Worm (Caenorhabditis elegans): ENCODE measurements around the gene glt-3.

glt-3 gene

ce11 chrIV:10176252-10176730 is 46.2 kb downstream of the glt-3 start, which contains the start of gene rack-1:
Gene rack-1 (plus strand): TSS chrIV:10176680.
- peak; percentile 27 for TF ChIP-seq ceh-39 (tag; optimal IDR thresholded peaks at IDR 0.05)
- TF ChIP-seq ham-2 (GFP tag; optimal IDR thresholded peaks at IDR 0.05), result no peak
- TF ChIP-seq nhr-237 (tag; optimal IDR thresholded peaks at IDR 0.05), result peak; percentile 33
- peak; percentile 4 for TF ChIP-seq unc-62 (GFP tag; optimal IDR thresholded peaks at IDR 0.05)
- peak; percentile 64 for TF ChIP-seq mep-1 (tag; optimal IDR thresholded peaks at IDR 0.05)
- no peak for TF ChIP-seq bed-3 (GFP tag; optimal IDR thresholded peaks at IDR 0.05)
- peak; percentile 83 for TF ChIP-seq ces-1 (GFP tag; optimal IDR thresholded peaks at IDR 0.05)
- TF ChIP-seq pha-4 (tag; optimal IDR thresholded peaks at IDR 0.05), result peak; percentile 48
- TF ChIP-seq lsy-2 (tag; optimal IDR thresholded peaks at IDR 0.05), result peak; percentile 59

- TF ChIP-seq sem-2 (GFP tag; optimal IDR thresholded peaks at IDR 0.05), result no peak
- no peak for TF ChIP-seq nhr-28 (tag; optimal IDR thresholded peaks at IDR 0.05)
- no peak for TF ChIP-seq M03D4.4 (tag; optimal IDR thresholded peaks at IDR 0.05)
- no peak for TF ChIP-seq nhr-12 (tag; optimal IDR thresholded peaks at IDR 0.05)
- TF ChIP-seq mep-1 (tag; optimal IDR thresholded peaks at IDR 0.05), result no peak
- TF ChIP-seq snpc-4 (tag; optimal IDR thresholded peaks at IDR 0.05), result no peak
- TF ChIP-seq unc-62 (GFP tag; optimal IDR thresholded peaks at IDR 0.05), result no peak
- TF ChIP-seq unc-39 (tag; optimal IDR thresholded peaks at IDR 0.05), result no peak
- TF ChIP-seq ces-1 (GFP tag; optimal IDR thresholded peaks at IDR 0.05), result no peak
- no peak for TF ChIP-seq ceh-43 (GFP tag; optimal IDR thresholded peaks at IDR 0.05)
- TF ChIP-seq zip-8 (tag; optimal IDR thresholded peaks at IDR 0.05), result no peak
- TF ChIP-seq unc-120 (tag; optimal IDR thresholded peaks at IDR 0.05; ENCODE audit: poor library complexity, severe bottlenecking), result no peak
These were observed 47.7 kb downstream of the glt-3 start, which contains the start of gene mspn-1 for ce11 chrIV:10177779-10178178. Gene mspn-1 (plus strand): TSS chrIV:10177968.

DNA sequence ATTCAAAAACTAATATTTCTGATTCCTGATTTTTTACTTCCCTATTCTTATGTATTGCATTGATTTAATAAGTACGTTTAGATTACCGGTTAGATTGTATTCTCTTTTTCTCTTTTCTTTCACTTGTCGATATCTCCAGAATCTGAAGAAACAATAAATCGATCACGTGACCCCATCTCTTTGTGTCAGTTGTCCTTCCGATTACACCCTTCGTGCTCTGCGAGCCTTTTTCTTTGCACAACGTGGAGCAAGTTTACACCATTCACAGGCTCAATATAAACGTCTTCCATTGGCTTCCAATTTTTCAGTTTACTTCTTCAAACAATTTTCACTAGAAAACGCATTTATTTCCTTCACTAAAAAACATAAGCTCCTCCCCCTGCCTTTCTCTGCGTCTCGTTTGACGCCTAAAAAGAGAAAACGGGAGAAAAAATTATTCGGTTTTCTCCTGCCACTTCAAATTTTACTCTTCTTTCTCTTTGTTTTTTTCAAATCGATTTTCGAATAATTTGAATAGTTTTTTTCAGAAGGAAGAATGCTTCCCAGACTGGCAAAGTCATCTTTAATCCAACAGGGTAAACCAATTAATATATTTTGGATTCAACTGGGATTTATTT is 50.2 kb downstream of the glt-3 start, which contains the start of gene gta-1:
Gene gta-1 (plus strand): TSS at position 528 of the 617 bp plus-strand sequence.
- TF ChIP-seq hlh-1 (tag; optimal IDR thresholded peaks at IDR 0.05) (peak; percentile 98), unc-62 (GFP tag; optimal IDR thresholded peaks at IDR 0.05) (peak; percentile 44), ceh-43 (GFP tag; optimal IDR thresholded peaks at IDR 0.05) (no peak), elt-3 (tag; optimal IDR thresholded peaks at IDR 0.05) (no peak), unc-120 (tag; optimal IDR thresholded peaks at IDR 0.05; ENCODE audit: poor library complexity, severe bottlenecking) (peak; percentile 42), ces-1 (GFP tag; optimal IDR thresholded peaks at IDR 0.05) (peak; percentile 35)
